Fruit fly (Drosophila melanogaster) whole organism, adult: ENCODE data around the gene CG5823.

Experiments used
- CG12768 ChIP-seq: fragments of 200-800 bp; sonication (Bioruptor generic); optimal IDR thresholded peaks from 2 replicates; lab custom pipeline; 2017; ENCODE audit warnings: missing biosample characterization, missing genetic modification characterization, mild to moderate bottlenecking, moderate library complexity, missing genetic modification reagents
- CG14711 ChIP-seq: fragments of 200-800 bp; sonication (Bioruptor generic); optimal IDR thresholded peaks from 2 replicates; lab custom pipeline; 2018; ENCODE audit warnings: missing biosample characterization, mild to moderate bottlenecking, missing genetic modification characterization, moderate library complexity
- CG5204 ChIP-seq: fragments of 200-800 bp; sonication (Bioruptor generic); optimal IDR thresholded peaks from 2 replicates; lab custom pipeline; 2016; ENCODE audit warnings: missing biosample characterization, missing genetic modification characterization
- CG7101 ChIP-seq: fragments of 200-800 bp; sonication (Bioruptor generic); optimal IDR thresholded peaks from 2 replicates; lab custom pipeline; 2018; ENCODE audit warnings: missing biosample characterization, mild to moderate bottlenecking, missing genetic modification characterization, moderate library complexity
- Clk ChIP-seq: fragments of 200-800 bp; sonication (Bioruptor generic); optimal IDR thresholded peaks from 2 replicates; lab custom pipeline; 2017; ENCODE audit warnings: missing biosample characterization, missing genetic modification characterization
- Mnt ChIP-seq: fragments of 200-800 bp; sonication (Bioruptor generic); optimal IDR thresholded peaks from 2 replicates; lab custom pipeline; 2016; ENCODE audit warnings: missing biosample characterization, mild to moderate bottlenecking, missing genetic modification characterization
- bab1 ChIP-seq: fragments of 200-800 bp; sonication (Bioruptor generic); optimal IDR thresholded peaks from 3 replicates; lab custom pipeline; 2019; ENCODE audit warnings: missing biosample characterization, mild to moderate bottlenecking, missing genetic modification characterization, moderate library complexity
- kay ChIP-seq: fragments of 200-800 bp; sonication (Bioruptor generic); peaks from one replicate; lab custom pipeline; 2016; ENCODE audit warnings: missing biosample characterization, missing genetic modification characterization, borderline replicate concordance
- pad ChIP-seq: fragments of 200-800 bp; sonication (Bioruptor generic); optimal IDR thresholded peaks from 3 replicates; lab custom pipeline; 2017; ENCODE audit warnings: missing biosample characterization, missing genetic modification characterization, mild to moderate bottlenecking, moderate library complexity, missing genetic modification reagents

DNA sequence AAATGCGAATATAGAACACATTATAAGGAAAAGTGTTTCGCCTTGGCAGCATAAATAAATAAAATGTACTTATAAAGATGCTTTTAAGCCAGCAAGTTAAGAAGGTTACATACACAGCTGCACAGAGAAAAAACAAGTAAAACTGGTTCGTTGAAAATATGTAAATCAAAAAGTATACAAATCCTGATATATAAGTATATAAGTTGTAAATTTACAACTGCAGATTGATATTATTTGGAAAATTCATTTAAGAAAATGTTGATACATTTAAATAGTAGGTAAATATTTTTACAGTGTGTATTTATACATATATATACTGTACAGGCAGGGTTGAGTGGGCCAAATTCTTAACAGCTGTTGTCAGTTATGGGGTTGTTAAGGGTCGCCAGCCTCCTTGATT, 30.4 kb upstream of the CG5823 start:
- no peak for TF ChIP-seq CG5204 (GFP tag; lab: Kevin White, UChicago)
- TF ChIP-seq pad (GFP tag; lab: Kevin White, UChicago) = no peak
- TF ChIP-seq Mnt (GFP tag; lab: Kevin White, UChicago) = no peak
- TF ChIP-seq bab1 (GFP tag; lab: Kevin White, UChicago) = no peak
- no peak for TF ChIP-seq kay (GFP tag; lab: Kevin White, UChicago)
- no peak for TF ChIP-seq CG7101 (tag; lab: Kevin White, UChicago)
- no peak for TF ChIP-seq CG14711 (tag; lab: Kevin White, UChicago)
- no peak for TF ChIP-seq CG12768 (GFP tag; lab: Kevin White, UChicago)
- TF ChIP-seq Clk (GFP tag; lab: Kevin White, UChicago) = no peak
